Fruit fly (Drosophila melanogaster) whole organism, adult: Measurements from ENCODE around the gene CG10877.

Experiments
- CG11617 ChIP-seq: fragments of 200-800 bp; sonication (Bioruptor generic); optimal IDR thresholded peaks from 2 replicates; lab custom pipeline; 2017; ENCODE audit warnings: mild to moderate bottlenecking, missing biosample characterization, missing genetic modification reagents, missing genetic modification characterization
- CG12768 ChIP-seq: fragments of 200-800 bp; sonication (Bioruptor generic); optimal IDR thresholded peaks from 2 replicates; lab custom pipeline; 2017; ENCODE audit warnings: missing biosample characterization, missing genetic modification characterization, mild to moderate bottlenecking, moderate library complexity, missing genetic modification reagents
- CG14711 ChIP-seq: fragments of 200-800 bp; sonication (Bioruptor generic); optimal IDR thresholded peaks from 2 replicates; lab custom pipeline; 2018; ENCODE audit warnings: missing biosample characterization, mild to moderate bottlenecking, missing genetic modification characterization, moderate library complexity
- CG1620 ChIP-seq: fragments of 200-800 bp; sonication (Bioruptor generic); optimal IDR thresholded peaks from 2 replicates; lab custom pipeline; 2016; ENCODE audit warnings: missing biosample characterization, missing genetic modification characterization
- CG33017 ChIP-seq: fragments of 200-800 bp; sonication (Bioruptor generic); optimal IDR thresholded peaks from 2 replicates; lab custom pipeline; 2018; ENCODE audit warnings: missing biosample characterization, mild to moderate bottlenecking, missing genetic modification characterization, moderate library complexity
- CG5204 ChIP-seq: fragments of 200-800 bp; sonication (Bioruptor generic); optimal IDR thresholded peaks from 2 replicates; lab custom pipeline; 2016; ENCODE audit warnings: missing biosample characterization, missing genetic modification characterization
- CG7045 ChIP-seq: fragments of 200-800 bp; sonication (Bioruptor generic); optimal IDR thresholded peaks from 2 replicates; lab custom pipeline; 2017; ENCODE audit warnings: missing biosample characterization, mild to moderate bottlenecking, missing genetic modification characterization
- CG7101 ChIP-seq: fragments of 200-800 bp; sonication (Bioruptor generic); optimal IDR thresholded peaks from 2 replicates; lab custom pipeline; 2018; ENCODE audit warnings: missing biosample characterization, mild to moderate bottlenecking, missing genetic modification characterization, moderate library complexity
- Clk ChIP-seq: fragments of 200-800 bp; sonication (Bioruptor generic); optimal IDR thresholded peaks from 2 replicates; lab custom pipeline; 2017; ENCODE audit warnings: missing biosample characterization, missing genetic modification characterization
- Crg-1 ChIP-seq: fragments of 200-800 bp; sonication (Bioruptor generic); optimal IDR thresholded peaks from 2 replicates; lab custom pipeline; 2016; ENCODE audit warnings: missing biosample characterization, missing genetic modification characterization
- Hr96 ChIP-seq: fragments of 200-800 bp; sonication (Bioruptor generic); optimal IDR thresholded peaks from 2 replicates; lab custom pipeline; 2016; ENCODE audit warnings: missing biosample characterization, missing genetic modification characterization
- Mnt ChIP-seq: fragments of 200-800 bp; sonication (Bioruptor generic); optimal IDR thresholded peaks from 2 replicates; lab custom pipeline; 2016; ENCODE audit warnings: missing biosample characterization, mild to moderate bottlenecking, missing genetic modification characterization
- bab1 ChIP-seq: fragments of 200-800 bp; sonication (Bioruptor generic); optimal IDR thresholded peaks from 3 replicates; lab custom pipeline; 2019; ENCODE audit warnings: missing biosample characterization, mild to moderate bottlenecking, missing genetic modification characterization, moderate library complexity
- cic ChIP-seq: fragments of 200-800 bp; sonication (Bioruptor generic); optimal IDR thresholded peaks from 2 replicates; lab custom pipeline; 2017; ENCODE audit warnings: missing biosample characterization, mild to moderate bottlenecking, missing genetic modification characterization, moderate library complexity
- cnc ChIP-seq, 2 experiments: fragments of >200 bp; optimal IDR thresholded peaks; 2 replicates each; lab custom pipeline; 2017
- kay ChIP-seq: fragments of 200-800 bp; sonication (Bioruptor generic); peaks from one replicate; lab custom pipeline; 2016; ENCODE audit warnings: missing biosample characterization, missing genetic modification characterization, borderline replicate concordance
- ovo ChIP-seq: fragments of 200-800 bp; sonication (Bioruptor generic); optimal IDR thresholded peaks from 2 replicates; lab custom pipeline; 2016; ENCODE audit warnings: missing biosample characterization, missing genetic modification characterization
- pad ChIP-seq: fragments of 200-800 bp; sonication (Bioruptor generic); optimal IDR thresholded peaks from 3 replicates; lab custom pipeline; 2017; ENCODE audit warnings: missing biosample characterization, missing genetic modification characterization, mild to moderate bottlenecking, moderate library complexity, missing genetic modification reagents
- tj ChIP-seq: fragments of 200-800 bp; sonication (Bioruptor generic); optimal IDR thresholded peaks from 3 replicates; lab custom pipeline; 2017; ENCODE audit warnings: missing biosample characterization, mild to moderate bottlenecking, missing genetic modification characterization, moderate library complexity
- toe ChIP-seq: fragments of 200-800 bp; sonication (Bioruptor generic); optimal IDR thresholded peaks from 2 replicates; lab custom pipeline; 2016; ENCODE audit warnings: missing biosample characterization, missing genetic modification characterization

CG10877 gene

dm6 chr3R:20548255-20548654 lies 15.6 kb downstream of the CG10877 start:
- TF ChIP-seq ovo (GFP tag; lab: Kevin White, UChicago) (no peak), pad (GFP tag; lab: Kevin White, UChicago) (no peak), CG1620 (GFP tag; lab: Kevin White, UChicago) (no peak), Crg-1 (no peak), CG7101 (tag; lab: Kevin White, UChicago) (no peak)

- TF ChIP-seq CG7045 = no peak
- peak; percentile 76 for TF ChIP-seq tj (GFP tag; lab: Kevin White, UChicago)
- TF ChIP-seq cic (GFP tag; lab: Kevin White, UChicago) = peak; percentile 14
- no peak for TF ChIP-seq kay (GFP tag; lab: Kevin White, UChicago)
These were observed 16.1 kb downstream of the CG10877 start for dm6 chr3R:20547758-20548157.

dm6 chr3R:20546662-20547620 lies 16.9 kb downstream of the CG10877 start:
- TF ChIP-seq CG5204 (GFP tag; lab: Kevin White, UChicago) = no peak
- TF ChIP-seq pad (GFP tag; lab: Kevin White, UChicago) = no peak
- peak; percentile 36 for TF ChIP-seq CG14711
- TF ChIP-seq cnc (optimal IDR thresholded peaks at IDR 0.05; lab: Kevin White, UChicago) = no peak
- TF ChIP-seq Mnt = peak; percentile 55
- peak; percentile 71 for TF ChIP-seq CG12768
- TF ChIP-seq ovo (GFP tag; lab: Kevin White, UChicago) = peak; percentile 47
- peak; percentile 91 for TF ChIP-seq cic (GFP tag; lab: Kevin White, UChicago)
- no peak for TF ChIP-seq CG7045
- TF ChIP-seq CG33017 = peak; percentile 9
- no peak for TF ChIP-seq Clk (GFP tag; lab: Kevin White, UChicago)
- no peak for TF ChIP-seq Crg-1
- TF ChIP-seq CG11617 (GFP tag; lab: Kevin White, UChicago) = peak; percentile 11
- no peak for TF ChIP-seq Hr96 (GFP tag; lab: Kevin White, UChicago)
- no peak for TF ChIP-seq kay (GFP tag; lab: Kevin White, UChicago)
- no peak for TF ChIP-seq bab1 (GFP tag; lab: Kevin White, UChicago)
- TF ChIP-seq CG7101 (tag; lab: Kevin White, UChicago) = peak; percentile 18
- no peak for TF ChIP-seq CG1620 (GFP tag; lab: Kevin White, UChicago)
- peak; percentile 6 for TF ChIP-seq toe (GFP tag; lab: Kevin White, UChicago)
- TF ChIP-seq tj (GFP tag; lab: Kevin White, UChicago) = peak; percentile 95

dm6 chr3R:20545678-20546077 lies 18.2 kb downstream of the CG10877 start:
- TF ChIP-seq CG5204 (GFP tag; lab: Kevin White, UChicago) (no peak), pad (GFP tag; lab: Kevin White, UChicago) (peak; percentile 27), CG33017 (peak; percentile 35), CG7045 (peak; percentile 68), cnc (optimal IDR thresholded peaks at IDR 0.05; lab: Kevin White, UChicago) (no peak), CG7101 (tag; lab: Kevin White, UChicago) (peak; percentile 56), Mnt (peak; percentile 41), Hr96 (GFP tag; lab: Kevin White, UChicago) (peak; percentile 53), cic (GFP tag; lab: Kevin White, UChicago) (peak; percentile 95), ovo (GFP tag; lab: Kevin White, UChicago) (peak; percentile 40), toe (GFP tag; lab: Kevin White, UChicago) (peak; percentile 11), CG12768 (peak; percentile 22), CG11617 (GFP tag; lab: Kevin White, UChicago) (no peak), Crg-1 (peak; percentile 5)

- TF ChIP-seq tj (GFP tag; lab: Kevin White, UChicago) (peak; percentile 66), CG7045 (no peak), kay (GFP tag; lab: Kevin White, UChicago) (peak; percentile 87)
These were observed 18.9 kb downstream of the CG10877 start for dm6 chr3R:20544952-20545351.

- TF ChIP-seq cnc (optimal IDR thresholded peaks at IDR 0.05; lab: Kevin White, UChicago) (no peak), CG7045 (no peak), cic (GFP tag; lab: Kevin White, UChicago) (peak; percentile 31), tj (GFP tag; lab: Kevin White, UChicago) (peak; percentile 23), CG33017 (no peak), Hr96 (GFP tag; lab: Kevin White, UChicago) (no peak), CG14711 (no peak), CG11617 (GFP tag; lab: Kevin White, UChicago) (no peak), toe (GFP tag; lab: Kevin White, UChicago) (no peak), CG5204 (GFP tag; lab: Kevin White, UChicago) (no peak)
These were observed 20.1 kb downstream of the CG10877 start for dm6 chr3R:20543719-20544118.

- TF ChIP-seq Crg-1 (no peak), CG11617 (GFP tag; lab: Kevin White, UChicago) (no peak), CG1620 (GFP tag; lab: Kevin White, UChicago) (no peak)
These were observed 20.6 kb downstream of the CG10877 start for dm6 chr3R:20543220-20543619.
